Fruit fly (Drosophila melanogaster) whole organism, embryonic: ENCODE results near the gene tst.

Experiments used
- CG10565 ChIP-seq: fragments of 200-800 bp; sonication (Bioruptor generic); optimal IDR thresholded peaks from 3 replicates; lab custom pipeline; 2016; ENCODE audit warnings: missing biosample characterization, mild to moderate bottlenecking, missing genetic modification characterization
- CG12071 ChIP-seq: fragments of 200-800 bp; sonication (Bioruptor generic); optimal IDR thresholded peaks from 3 replicates; lab custom pipeline; 2018; ENCODE audit warnings: missing biosample characterization, mild to moderate bottlenecking, missing genetic modification characterization
- CG13296 ChIP-seq: fragments of 200-800 bp; sonication (Bioruptor generic); optimal IDR thresholded peaks from 3 replicates; lab custom pipeline; 2018; ENCODE audit warnings: missing biosample characterization, mild to moderate bottlenecking, missing genetic modification characterization
- CG15269 ChIP-seq: fragments of 200-800 bp; sonication (Bioruptor generic); optimal IDR thresholded peaks from 2 replicates; lab custom pipeline; 2018; ENCODE audit warnings: missing biosample characterization, mild to moderate bottlenecking, missing genetic modification characterization, moderate library complexity
- CG15479 ChIP-seq: fragments of 200-800 bp; sonication (Bioruptor generic); optimal IDR thresholded peaks from 3 replicates; lab custom pipeline; 2019; ENCODE audit warnings: missing biosample characterization, mild to moderate bottlenecking, missing genetic modification characterization, moderate library complexity
- CG1832 ChIP-seq: fragments of 200-800 bp; sonication (Bioruptor generic); optimal IDR thresholded peaks from 2 replicates; lab custom pipeline; 2017; ENCODE audit warnings: missing biosample characterization, mild to moderate bottlenecking, missing genetic modification characterization, inconsistent platforms
- CG33557 ChIP-seq: fragments of 200-800 bp; sonication (Bioruptor generic); optimal IDR thresholded peaks from 2 replicates; lab custom pipeline; 2019; ENCODE audit warnings: missing biosample characterization, mild to moderate bottlenecking, missing genetic modification characterization, moderate library complexity
- CG34376 ChIP-seq: fragments of 200-800 bp; sonication (Bioruptor generic); optimal IDR thresholded peaks from 2 replicates; lab custom pipeline; 2018; ENCODE audit warnings: missing biosample characterization, mild to moderate bottlenecking, missing genetic modification characterization
- CG3995 ChIP-seq: fragments of 200-800 bp; sonication (Bioruptor generic); optimal IDR thresholded peaks from 3 replicates; lab custom pipeline; 2016; ENCODE audit warnings: missing biosample characterization, missing genetic modification characterization
- CG4424 ChIP-seq: fragments of 200-800 bp; sonication (Bioruptor generic); optimal IDR thresholded peaks from 3 replicates; lab custom pipeline; 2016; ENCODE audit warnings: missing biosample characterization, missing genetic modification characterization
- CG4617 ChIP-seq: fragments of 200-800 bp; sonication (Bioruptor generic); optimal IDR thresholded peaks from 3 replicates; lab custom pipeline; 2016; ENCODE audit warnings: missing biosample characterization, missing genetic modification characterization, borderline replicate concordance
- CG4730 ChIP-seq: fragments of 200-800 bp; sonication (Bioruptor generic); IDR thresholded peaks from 2 replicates; pipeline ENCODE4 v1.3.6; 2022; ENCODE audit warnings: missing biosample characterization, missing genetic modification characterization
- CG5245 ChIP-seq: fragments of 200-800 bp; sonication (Bioruptor generic); optimal IDR thresholded peaks from 3 replicates; lab custom pipeline; 2016; ENCODE audit warnings: missing biosample characterization, missing genetic modification characterization
- CG6791 ChIP-seq: fragments of 200-800 bp; sonication (Bioruptor generic); IDR thresholded peaks from 3 replicates; pipeline ENCODE4 v1.3.6; 2022; ENCODE audit warnings: missing biosample characterization, missing genetic modification characterization; ENCODE audit not compliant: partially characterized antibody
- CG6813 ChIP-seq: fragments of 200-800 bp; sonication (Bioruptor generic); optimal IDR thresholded peaks from 2 replicates; lab custom pipeline; 2017; ENCODE audit warnings: missing biosample characterization, missing genetic modification characterization, mild to moderate bottlenecking, moderate library complexity, missing genetic modification reagents
- CG8924 ChIP-seq: fragments of 200-800 bp; optimal IDR thresholded peaks from 3 replicates; lab custom pipeline; 2019; ENCODE audit warnings: missing biosample characterization, mild to moderate bottlenecking, missing genetic modification characterization, moderate library complexity
- Dfd ChIP-seq, 2 experiments: fragments of >200 bp; optimal IDR thresholded peaks; 2 replicates each; lab custom pipeline; 2017; ENCODE audit warnings: missing biosample characterization in 2 of 2, missing genetic modification characterization in 2 of 2
- Dp ChIP-seq: fragments of 200-800 bp; sonication (Bioruptor generic); optimal IDR thresholded peaks from 2 replicates; lab custom pipeline; 2018; ENCODE audit warnings: missing biosample characterization, mild to moderate bottlenecking, missing genetic modification characterization, moderate library complexity
- Fer2 ChIP-seq: fragments of 200-800 bp; sonication (Bioruptor generic); optimal IDR thresholded peaks from 2 replicates; lab custom pipeline; 2018; ENCODE audit warnings: missing biosample characterization, mild to moderate bottlenecking, missing genetic modification characterization, moderate library complexity
- HLH3B ChIP-seq: fragments of 200-800 bp; sonication (Bioruptor generic); IDR thresholded peaks from 2 replicates; pipeline ENCODE4 v1.3.6; 2022; ENCODE audit warnings: missing biosample characterization, missing genetic modification characterization
- HLH54F ChIP-seq: fragments of 200-800 bp; sonication (Bioruptor generic); optimal IDR thresholded peaks from 3 replicates; lab custom pipeline; 2016; ENCODE audit warnings: missing biosample characterization, missing genetic modification characterization
- Hr39 ChIP-seq: fragments of >200 bp; optimal IDR thresholded peaks from 2 replicates; lab custom pipeline; 2017
- Lpt ChIP-seq: fragments of >200 bp; optimal IDR thresholded peaks from 2 replicates; lab custom pipeline; 2018; ENCODE audit warnings: missing biosample characterization, missing genetic modification characterization
- NC2α ChIP-seq: fragments of 200-800 bp; sonication (Bioruptor generic); optimal IDR thresholded peaks from 2 replicates; lab custom pipeline; 2016; ENCODE audit warnings: missing biosample characterization, missing genetic modification characterization
- Nf-YC ChIP-seq: fragments of 200-800 bp; optimal IDR thresholded peaks from 3 replicates; lab custom pipeline; 2019; ENCODE audit warnings: missing biosample characterization, mild to moderate bottlenecking, missing genetic modification characterization, moderate library complexity
- Pdp1 ChIP-seq, 2 experiments: fragments of 200-800 bp; sonication (Bioruptor generic); optimal IDR thresholded peaks; 3 replicates each; lab custom pipeline; 2016; ENCODE audit warnings: missing biosample characterization in 2 of 2, missing genetic modification characterization in 2 of 2, mild to moderate bottlenecking in 1 of 2, moderate library complexity in 1 of 2
- Trl ChIP-seq, 3 experiments: fragments of >200 bp in 2 of 3; fragments of 200-800 bp in 1 of 3; sonication (Bioruptor generic) in 1 of 3; optimal IDR thresholded peaks; 2 replicates in 1 of 3; 3 replicates in 2 of 3; lab custom pipeline; 2016 to 2017; ENCODE audit warnings: missing biosample characterization in 1 of 3, missing genetic modification characterization in 1 of 3
- ara ChIP-seq: fragments of 200-800 bp; sonication (Bioruptor generic); IDR thresholded peaks from 2 replicates; pipeline ENCODE4 v1.3.6; 2022; ENCODE audit warnings: missing biosample characterization, missing genetic modification characterization
- bigmax ChIP-seq: fragments of 200-800 bp; sonication (Bioruptor generic); optimal IDR thresholded peaks from 2 replicates; lab custom pipeline; 2018; ENCODE audit warnings: missing biosample characterization, mild to moderate bottlenecking, missing genetic modification characterization
- bowl ChIP-seq: fragments of 200-800 bp; sonication (Bioruptor generic); IDR thresholded peaks from 2 replicates; pipeline ENCODE4 v1.3.6; 2022; ENCODE audit warnings: missing biosample characterization, missing genetic modification characterization
- br ChIP-seq: fragments of >200 bp; optimal IDR thresholded peaks from 2 replicates; lab custom pipeline; 2017
- chm ChIP-seq: fragments of 200-800 bp; sonication (Bioruptor generic); IDR thresholded peaks from 2 replicates; pipeline ENCODE4 v1.3.6; 2022; ENCODE audit warnings: missing biosample characterization, missing genetic modification characterization
- cwo ChIP-seq: fragments of 200-800 bp; sonication (Bioruptor generic); optimal IDR thresholded peaks from 3 replicates; lab custom pipeline; 2017; ENCODE audit warnings: missing biosample characterization, missing genetic modification characterization, mild to moderate bottlenecking, moderate library complexity, missing genetic modification reagents
- ems ChIP-seq: fragments of 200-800 bp; sonication (Bioruptor generic); optimal IDR thresholded peaks from 3 replicates; lab custom pipeline; 2016; ENCODE audit warnings: missing biosample characterization, missing genetic modification characterization
- esg ChIP-seq: fragments of 200-800 bp; sonication (Bioruptor generic); conservative IDR thresholded peaks from 2 replicates; pipeline ENCODE4 v1.3.6; 2022; ENCODE audit warnings: missing biosample characterization, missing genetic modification characterization
- exex ChIP-seq: fragments of 200-800 bp; sonication (Bioruptor generic); optimal IDR thresholded peaks from 4 replicates; lab custom pipeline; 2018; ENCODE audit warnings: missing biosample characterization, mild to moderate bottlenecking, missing genetic modification characterization, moderate library complexity
- fd102C ChIP-seq: fragments of 200-800 bp; sonication (Bioruptor generic); optimal IDR thresholded peaks from 2 replicates; lab custom pipeline; 2018; ENCODE audit warnings: missing biosample characterization, mild to moderate bottlenecking, missing genetic modification characterization, moderate library complexity
- gem ChIP-seq: fragments of 200-800 bp; sonication (Bioruptor generic); optimal IDR thresholded peaks from 2 replicates; lab custom pipeline; 2019; ENCODE audit warnings: missing biosample characterization, mild to moderate bottlenecking, missing genetic modification characterization, moderate library complexity
- grau ChIP-seq: fragments of 200-800 bp; optimal IDR thresholded peaks from 3 replicates; lab custom pipeline; 2019; ENCODE audit warnings: missing biosample characterization, mild to moderate bottlenecking, missing genetic modification characterization, moderate library complexity
- grn ChIP-seq: fragments of 200-800 bp; sonication (Bioruptor generic); optimal IDR thresholded peaks from 3 replicates; lab custom pipeline; 2017; ENCODE audit warnings: missing biosample characterization, missing genetic modification characterization
- her ChIP-seq: fragments of 200-800 bp; sonication (Bioruptor generic); optimal IDR thresholded peaks from 2 replicates; lab custom pipeline; 2016; ENCODE audit warnings: missing biosample characterization, missing genetic modification characterization
- mirr ChIP-seq: fragments of 200-800 bp; sonication (Bioruptor generic); optimal IDR thresholded peaks from 3 replicates; lab custom pipeline; 2018; ENCODE audit warnings: missing biosample characterization, mild to moderate bottlenecking, missing genetic modification characterization
- mld ChIP-seq: fragments of 200-800 bp; sonication (Bioruptor generic); IDR thresholded peaks from 3 replicates; pipeline ENCODE4 v1.3.6; 2022; ENCODE audit warnings: missing biosample characterization, missing genetic modification characterization; ENCODE audit not compliant: partially characterized antibody
- peb ChIP-seq: fragments of 200-800 bp; sonication (Bioruptor generic); IDR thresholded peaks from 2 replicates; pipeline ENCODE4 v1.3.6; 2022; ENCODE audit warnings: missing biosample characterization, missing genetic modification characterization
- phol ChIP-seq: fragments of 200-800 bp; sonication (Bioruptor generic); optimal IDR thresholded peaks from 3 replicates; lab custom pipeline; 2018; ENCODE audit warnings: missing biosample characterization, mild to moderate bottlenecking, missing genetic modification characterization, moderate library complexity
- pzg ChIP-seq: fragments of 200-800 bp; sonication (Bioruptor generic); optimal IDR thresholded peaks from 3 replicates; lab custom pipeline; 2018; ENCODE audit warnings: missing biosample characterization, mild to moderate bottlenecking, missing genetic modification characterization, moderate library complexity
- sd ChIP-seq: fragments of 200-800 bp; sonication (Bioruptor generic); optimal IDR thresholded peaks from 3 replicates; lab custom pipeline; 2018; ENCODE audit warnings: missing biosample characterization, mild to moderate bottlenecking, missing genetic modification characterization, moderate library complexity
- usp ChIP-seq: fragments of >200 bp; optimal IDR thresholded peaks from 2 replicates; lab custom pipeline; 2017; ENCODE audit warnings: missing biosample characterization, missing genetic modification characterization
- zen ChIP-seq: fragments of 200-800 bp; sonication (Bioruptor generic); optimal IDR thresholded peaks from 3 replicates; lab custom pipeline; 2018; ENCODE audit warnings: missing biosample characterization, mild to moderate bottlenecking, missing genetic modification characterization, moderate library complexity

The tst gene

DNA sequence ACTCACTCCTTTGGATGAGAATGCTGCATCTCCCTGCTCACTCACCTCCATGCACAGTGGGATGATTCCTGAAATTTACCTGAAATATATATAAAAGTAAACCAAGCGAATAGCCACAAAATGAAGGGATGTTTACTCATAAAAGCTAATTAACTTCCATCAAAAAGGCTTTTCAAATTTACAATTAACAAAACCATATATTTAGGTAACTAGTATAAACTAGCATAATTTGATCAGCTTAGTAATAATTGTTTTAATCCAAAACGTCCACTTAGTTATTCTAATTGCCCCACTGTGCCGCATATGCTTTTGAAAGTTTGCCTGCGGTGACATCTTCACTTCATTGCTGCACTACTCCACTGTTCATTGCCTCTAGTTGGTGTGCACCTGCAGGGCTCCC, 11.3 kb upstream of the tst start (continued):
- TF ChIP-seq HLH54F (GFP tag; lab: Kevin White, UChicago) (peak; percentile 27), bigmax (GFP tag; lab: Kevin White, UChicago) (no peak), gem (peak; percentile 91), cwo (GFP tag; lab: Kevin White, UChicago) (peak; percentile 43), br (lab: Kevin White, UChicago) (no peak), Dfd (GFP tag; optimal IDR thresholded peaks at IDR 0.05; lab: Kevin White, UChicago) (no peak), CG12071 (peak; percentile 41), CG4424 (GFP tag; lab: Kevin White, UChicago) (peak; percentile 82), CG1832 (GFP tag; lab: Kevin White, UChicago) (no peak), Trl (optimal IDR thresholded peaks at IDR 0.05; lab: Kevin White, UChicago) (no peak), Trl (GFP tag; optimal IDR thresholded peaks at IDR 0.05; lab: Kevin White, UChicago) (peak; percentile 62), mld (no peak), Hr39 (lab: Kevin White, UChicago) (no peak), usp (GFP tag; lab: Kevin White, UChicago) (no peak), Dp (GFP tag; lab: Kevin White, UChicago) (no peak), bowl (no peak), pzg (GFP tag; lab: Kevin White, UChicago) (no peak), CG13296 (GFP tag; lab: Kevin White, UChicago) (no peak), CG15269 (tag; lab: Kevin White, UChicago) (peak; percentile 66), NC2α (no peak), fd102C (no peak), Fer2 (tag; lab: Kevin White, UChicago) (no peak), CG6813 (GFP tag; lab: Kevin White, UChicago) (peak; percentile 59), CG6791 (no peak), chm (GFP tag; lab: Robert Waterston, UW) (peak; percentile 71; the same call in 1 of the 2 replicates), CG4730 (GFP tag; lab: Robert Waterston, UW) (peak; percentile 47; the same call in 1 of the 2 replicates), ems (GFP tag; lab: Kevin White, UChicago) (peak; percentile 71), her (GFP tag; lab: Kevin White, UChicago) (no peak)

DNA sequence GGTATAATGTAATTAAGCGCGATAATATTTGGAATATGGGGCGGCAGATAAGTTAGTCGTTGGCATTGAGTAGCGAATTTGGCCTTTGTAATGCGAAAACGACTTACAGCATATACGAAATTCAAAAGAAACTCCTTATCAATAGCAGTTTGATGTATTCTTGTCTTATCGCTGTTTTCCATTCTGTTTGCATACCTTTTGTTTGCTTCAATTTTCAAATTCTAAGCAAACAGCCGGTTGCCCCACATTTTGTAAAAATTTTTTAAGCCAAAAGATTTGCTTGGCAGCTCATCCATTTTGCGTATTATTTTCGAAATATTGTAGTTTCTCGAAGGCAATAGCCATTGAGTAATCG, 10.7 kb upstream of the tst start:
- no peak for TF ChIP-seq ara
- peak; percentile 59 for TF ChIP-seq exex (tag; lab: Kevin White, UChicago)
- no peak for TF ChIP-seq CG5245 (GFP tag; lab: Kevin White, UChicago)
- no peak for TF ChIP-seq phol (tag; lab: Kevin White, UChicago)
- TF ChIP-seq CG15479 (GFP tag; lab: Kevin White, UChicago), result no peak
- TF ChIP-seq sd (tag; lab: Kevin White, UChicago), result peak; percentile 30
- no peak for TF ChIP-seq Lpt (GFP tag; lab: Kevin White, UChicago)
- TF ChIP-seq peb (GFP tag; lab: Robert Waterston, UW), result no peak
- TF ChIP-seq Pdp1 (GFP tag; optimal IDR thresholded peaks at IDR 0.05; lab: Kevin White, UChicago), result peak in 1 of 2 experiments; percentile 32
- TF ChIP-seq CG33557 (GFP tag; lab: Kevin White, UChicago), result no peak
- no peak for TF ChIP-seq zen (tag; lab: Kevin White, UChicago)
- TF ChIP-seq CG4617 (GFP tag; lab: Kevin White, UChicago), result no peak
- no peak for TF ChIP-seq br (lab: Kevin White, UChicago)
- TF ChIP-seq mirr (GFP tag; lab: Kevin White, UChicago), result peak; percentile 46
- TF ChIP-seq Nf-YC (tag; lab: Kevin White, UChicago), result peak; percentile 56
- TF ChIP-seq CG8924, result no peak
- TF ChIP-seq esg (GFP tag; lab: Robert Waterston, UW), result no peak
- no peak for TF ChIP-seq CG3995 (GFP tag; lab: Kevin White, UChicago)
- TF ChIP-seq grau (tag; lab: Kevin White, UChicago), result no peak
- TF ChIP-seq CG34376 (GFP tag; lab: Kevin White, UChicago), result peak; percentile 49
- no peak for TF ChIP-seq CG10565
- no peak for TF ChIP-seq grn (GFP tag; lab: Kevin White, UChicago)
- no peak for TF ChIP-seq HLH3B (GFP tag; lab: Robert Waterston, UW)
- TF ChIP-seq, all 482 proteins: peak for 6
